Worm (Caenorhabditis elegans) whole organism, L1 larva: ENCODE data around the gene egg-3.

Experiments
- C04F5.9 ChIP-seq: sonication (generic microtip); optimal IDR thresholded peaks from 2 replicates; lab custom pipeline; 2016; ENCODE audit warnings: missing genetic modification characterization, missing compliant biosample characterization
- C16A3.4 ChIP-seq: fragments of 150-350 bp; optimal IDR thresholded peaks from 2 replicates; lab custom pipeline; 2014; ENCODE audit warnings: missing biosample characterization, missing genetic modification characterization
- C34B4.2 ChIP-seq: sonication (generic microtip); optimal IDR thresholded peaks from 2 replicates; lab custom pipeline; 2017; ENCODE audit warnings: mild to moderate bottlenecking, missing genetic modification characterization, missing compliant biosample characterization
- F16B12.6 ChIP-seq: fragments of 150-350 bp; optimal IDR thresholded peaks from 2 replicates; lab custom pipeline; 2014; ENCODE audit warnings: missing biosample characterization, missing genetic modification characterization
- aha-1 ChIP-seq: fragments of 150-350 bp; optimal IDR thresholded peaks from 2 replicates; lab custom pipeline; 2014; ENCODE audit warnings: missing biosample characterization, missing genetic modification characterization
- ama-1 ChIP-seq: fragments of 150-350 bp; optimal IDR thresholded peaks from 2 replicates; lab custom pipeline; 2014
- ceh-8 ChIP-seq: fragments of 200-800 bp; sonication (Bioruptor generic); optimal IDR thresholded peaks from 2 replicates; lab custom pipeline; 2018; ENCODE audit warnings: mild to moderate bottlenecking, missing genetic modification characterization, moderate library complexity, missing compliant biosample characterization
- ceh-90 ChIP-seq: sonication (generic microtip); optimal IDR thresholded peaks from 2 replicates; lab custom pipeline; 2016; ENCODE audit warnings: missing genetic modification characterization, missing compliant biosample characterization
- ces-1 ChIP-seq: fragments of 150-350 bp; optimal IDR thresholded peaks from 2 replicates; lab custom pipeline; 2014; ENCODE audit warnings: missing biosample characterization, missing genetic modification reagents, missing genetic modification characterization
- dpl-1 ChIP-seq, 3 experiments: fragments of 150-350 bp in 2 of 3; sonication (generic microtip) in 1 of 3; optimal IDR thresholded peaks; 2 replicates each; lab custom pipeline; 2014 to 2017; ENCODE audit warnings: missing biosample characterization in 3 of 3, missing genetic modification characterization in 3 of 3, missing genetic modification reagents in 3 of 3
- dsc-1 ChIP-seq: sonication (generic microtip); optimal IDR thresholded peaks from 2 replicates; lab custom pipeline; 2016; ENCODE audit warnings: mild to moderate bottlenecking, missing genetic modification characterization, missing compliant biosample characterization
- efl-1 ChIP-seq, 4 experiments: fragments of 150-350 bp; optimal IDR thresholded peaks in 3 of 4; peaks in 1 of 4; 1 replicate in 1 of 4; 2 replicates in 3 of 4; lab custom pipeline; 2014; ENCODE audit warnings: missing biosample characterization in 2 of 4, missing genetic modification characterization in 2 of 4, missing genetic modification reagents in 2 of 4
- egl-13 ChIP-seq: sonication (generic microtip); optimal IDR thresholded peaks from 2 replicates; lab custom pipeline; 2016; ENCODE audit warnings: missing genotype, missing genetic modification reagents, missing genetic modification characterization, missing compliant biosample characterization
- elt-3 ChIP-seq, 6 experiments: fragments of 150-350 bp in 1 of 6; sonication (generic microtip); optimal IDR thresholded peaks; 2 replicates each; lab custom pipeline; 2017 to 2018; ENCODE audit warnings: missing biosample characterization in 6 of 6, missing genetic modification characterization in 6 of 6, inconsistent platforms in 1 of 6
- fkh-8 ChIP-seq: sonication (generic microtip); optimal IDR thresholded peaks from 2 replicates; lab custom pipeline; 2016; ENCODE audit warnings: mild to moderate bottlenecking, missing genetic modification characterization, missing compliant biosample characterization
- grh-1 ChIP-seq: fragments of 200-800 bp; sonication (Bioruptor generic); IDR thresholded peaks from 2 replicates; pipeline ENCODE4 v1.3.6; 2022; ENCODE audit warnings: missing genetic modification reagents, missing genetic modification characterization, missing compliant biosample characterization
- hlh-17 ChIP-seq: fragments of 200-800 bp; sonication (Bioruptor generic); optimal IDR thresholded peaks from 2 replicates; lab custom pipeline; 2018; ENCODE audit warnings: missing genetic modification characterization, mild to moderate bottlenecking, missing compliant biosample characterization, moderate library complexity, borderline replicate concordance
- hlh-4 ChIP-seq: sonication (generic microtip); optimal IDR thresholded peaks from 2 replicates; lab custom pipeline; 2016; ENCODE audit warnings: mild to moderate bottlenecking, missing genetic modification characterization, missing compliant biosample characterization
- lin-14 ChIP-seq: fragments of 200-800 bp; sonication (Bioruptor generic); optimal IDR thresholded peaks from 2 replicates; lab custom pipeline; 2018; ENCODE audit warnings: mild to moderate bottlenecking, missing genetic modification characterization, moderate library complexity, missing compliant biosample characterization
- lin-15B ChIP-seq: fragments of 150-350 bp; sonication (generic microtip); optimal IDR thresholded peaks from 3 replicates; lab custom pipeline; 2014; ENCODE audit warnings: missing biosample characterization, missing genetic modification characterization
- lin-35 ChIP-seq, 2 experiments: fragments of 150-350 bp; optimal IDR thresholded peaks; 2 replicates each; lab custom pipeline; 2014; ENCODE audit warnings: missing biosample characterization in 2 of 2, missing genetic modification characterization in 2 of 2, missing genetic modification reagents in 2 of 2
- lir-3 ChIP-seq: sonication (generic microtip); optimal IDR thresholded peaks from 2 replicates; lab custom pipeline; 2016; ENCODE audit warnings: mild to moderate bottlenecking, missing genetic modification characterization, moderate library complexity, missing compliant biosample characterization; ENCODE audit not compliant: poor library complexity
- lsy-2 ChIP-seq, 2 experiments: fragments of 150-350 bp; optimal IDR thresholded peaks; 2 replicates each; lab custom pipeline; 2014; ENCODE audit warnings: missing biosample characterization in 2 of 2, missing genetic modification characterization in 2 of 2
- mdl-1 ChIP-seq, 2 experiments: fragments of 150-350 bp; optimal IDR thresholded peaks; 2 replicates each; lab custom pipeline; 2014 to 2017; ENCODE audit warnings: missing biosample characterization in 2 of 2, missing genetic modification characterization in 2 of 2, inconsistent platforms in 1 of 2
- mef-2 ChIP-seq: fragments of 150-350 bp; optimal IDR thresholded peaks from 2 replicates; lab custom pipeline; 2014; ENCODE audit warnings: missing biosample characterization, missing genetic modification characterization
- mep-1 ChIP-seq: fragments of 150-350 bp; optimal IDR thresholded peaks from 2 replicates; lab custom pipeline; 2014; ENCODE audit warnings: missing biosample characterization, missing genetic modification characterization
- nhr-12 ChIP-seq: sonication (generic microtip); optimal IDR thresholded peaks from 2 replicates; lab custom pipeline; 2017; ENCODE audit warnings: missing biosample characterization, missing genetic modification characterization
- nhr-19 ChIP-seq: fragments of 200-800 bp; sonication (Bioruptor generic); conservative IDR thresholded peaks from 2 replicates; pipeline ENCODE4 v1.3.6; 2022; ENCODE audit warnings: missing genetic modification characterization, missing compliant biosample characterization
- nhr-20 ChIP-seq: sonication (generic microtip); optimal IDR thresholded peaks from 2 replicates; lab custom pipeline; 2016; ENCODE audit warnings: mild to moderate bottlenecking, missing genetic modification characterization, missing compliant biosample characterization
- nhr-237 ChIP-seq: fragments of 150-350 bp; optimal IDR thresholded peaks from 2 replicates; lab custom pipeline; 2014; ENCODE audit warnings: missing biosample characterization, missing genetic modification characterization
- nhr-71 ChIP-seq: sonication (generic microtip); optimal IDR thresholded peaks from 2 replicates; lab custom pipeline; 2016; ENCODE audit warnings: mild to moderate bottlenecking, missing genetic modification characterization, moderate library complexity, missing compliant biosample characterization
- nhr-76 ChIP-seq: sonication (generic microtip); optimal IDR thresholded peaks from 2 replicates; lab custom pipeline; 2017; ENCODE audit warnings: missing biosample characterization, missing genetic modification characterization
- nhr-85 ChIP-seq: sonication (generic microtip); peaks from one replicate; lab custom pipeline; 2016; ENCODE audit warnings: missing genetic modification characterization, inconsistent platforms, missing compliant biosample characterization
- nhr-90 ChIP-seq: sonication (generic microtip); optimal IDR thresholded peaks from 2 replicates; lab custom pipeline; 2016; ENCODE audit warnings: mild to moderate bottlenecking, missing genetic modification characterization, missing compliant biosample characterization; ENCODE audit not compliant: poor library complexity
- pag-3 ChIP-seq: sonication (generic microtip); optimal IDR thresholded peaks from 2 replicates; lab custom pipeline; 2017; ENCODE audit warnings: missing genetic modification characterization, mild to moderate bottlenecking, missing compliant biosample characterization, antibody characterized with exemption, borderline replicate concordance; ENCODE audit not compliant: insufficient read depth
- pqm-1 ChIP-seq: sonication (generic microtip); optimal IDR thresholded peaks from 3 replicates; lab custom pipeline; 2017; ENCODE audit warnings: missing biosample characterization, missing genetic modification characterization
- rnt-1 ChIP-seq: sonication (generic microtip); optimal IDR thresholded peaks from 2 replicates; lab custom pipeline; 2016; ENCODE audit warnings: mild to moderate bottlenecking, missing genetic modification characterization, moderate library complexity, missing compliant biosample characterization
- skn-1 ChIP-seq: fragments of 150-350 bp; optimal IDR thresholded peaks from 2 replicates; lab custom pipeline; 2014; ENCODE audit warnings: missing biosample characterization, missing genetic modification characterization
- snpc-4 ChIP-seq: fragments of 150-350 bp; optimal IDR thresholded peaks from 2 replicates; lab custom pipeline; 2014; ENCODE audit warnings: missing biosample characterization, missing genetic modification characterization
- sptf-1 ChIP-seq: fragments of 150-350 bp; optimal IDR thresholded peaks from 2 replicates; lab custom pipeline; 2014; ENCODE audit warnings: missing biosample characterization, missing genetic modification characterization
- sup-37 ChIP-seq: fragments of 200-800 bp; sonication (Bioruptor generic); optimal IDR thresholded peaks from 2 replicates; lab custom pipeline; 2018; ENCODE audit warnings: mild to moderate bottlenecking, missing genetic modification characterization, missing compliant biosample characterization
- swsn-7 ChIP-seq: sonication (generic microtip); optimal IDR thresholded peaks from 2 replicates; lab custom pipeline; 2016; ENCODE audit warnings: missing genetic modification characterization, missing compliant biosample characterization
- tlp-1 ChIP-seq: fragments of 150-350 bp; optimal IDR thresholded peaks from 2 replicates; lab custom pipeline; 2014; ENCODE audit warnings: missing biosample characterization, missing genetic modification characterization
- unc-98 ChIP-seq: fragments of 200-800 bp; sonication (Bioruptor generic); IDR thresholded peaks from 2 replicates; pipeline ENCODE4 v1.3.6; 2022; ENCODE audit warnings: missing genetic modification characterization, missing compliant biosample characterization
- zip-4 ChIP-seq: fragments of 200-800 bp; sonication (Bioruptor generic); optimal IDR thresholded peaks from 2 replicates; lab custom pipeline; 2018; ENCODE audit warnings: mild to moderate bottlenecking, missing genetic modification characterization, moderate library complexity, missing compliant biosample characterization
- ztf-11 ChIP-seq, 2 experiments: sonication (generic microtip); optimal IDR thresholded peaks; 2 replicates each; lab custom pipeline; 2016 to 2017; ENCODE audit warnings: missing genetic modification characterization in 2 of 2, missing biosample characterization in 1 of 2, missing compliant biosample characterization in 1 of 2

The egg-3 gene

ce11 chrII:10895959-10896358 lies 11.7 kb upstream of the egg-3 start:
- TF ChIP-seq nhr-90 (no peak), pqm-1 (no peak), lin-15B (tag; lab: Kevin White, UChicago) (no peak), mef-2 (tag; lab: Kevin White, UChicago) (no peak), fkh-8 (tag; lab: Kevin White, UChicago) (no peak), hlh-17 (GFP tag; lab: Kevin White, UChicago) (no peak), F16B12.6 (tag; lab: Kevin White, UChicago) (no peak), grh-1 (GFP tag; lab: Robert Waterston, UW) (no peak), C16A3.4 (tag; lab: Kevin White, UChicago) (no peak), sptf-1 (tag; lab: Kevin White, UChicago) (no peak), lsy-2 (tag; optimal IDR thresholded peaks at IDR 0.05; lab: Kevin White, UChicago) (no peak), ces-1 (GFP tag; lab: Kevin White, UChicago) (no peak), egl-13 (tag; lab: Kevin White, UChicago) (no peak)

- TF ChIP-seq mep-1 (tag; lab: Kevin White, UChicago) (no peak), C34B4.2 (tag; lab: Kevin White, UChicago) (no peak), skn-1 (no peak), zip-4 (GFP tag; lab: Kevin White, UChicago) (no peak), snpc-4 (tag; lab: Kevin White, UChicago) (no peak), pqm-1 (no peak), swsn-7 (tag; lab: Kevin White, UChicago) (no peak), ztf-11 (tag; optimal IDR thresholded peaks at IDR 0.05; lab: Kevin White, UChicago) (no peak), unc-98 (no peak)
These were observed 10.8 kb upstream of the egg-3 start, which contains the start of gene sra-10 for ce11 chrII:10894996-10895395. sra-10 (minus strand) TSS chrII:10895096.

DNA sequence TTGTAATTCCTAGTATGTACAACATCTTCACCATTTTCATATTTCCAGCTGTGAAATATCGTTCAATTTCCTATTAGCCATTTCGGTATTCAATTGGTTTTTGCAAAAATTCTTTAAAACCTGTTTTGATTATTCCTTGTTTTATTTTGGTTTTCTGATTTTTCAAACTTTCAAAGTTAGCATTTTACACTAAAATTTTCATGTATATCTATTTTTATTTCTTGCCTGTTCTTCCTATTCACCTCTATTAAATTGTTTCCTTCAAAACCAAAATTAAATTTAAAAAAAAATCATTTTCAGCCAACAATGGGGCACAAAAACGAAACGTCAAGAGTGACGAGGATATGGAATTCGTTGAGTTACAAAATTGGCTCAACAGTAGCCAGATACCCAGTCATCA lies 4.7 kb upstream of the egg-3 start, which contains the start of gene ptr-8:
ptr-8 (plus strand) TSS at position 301 of the 400 bp plus-strand sequence.
- TF ChIP-seq nhr-85 (tag; lab: Kevin White, UChicago) (peak; percentile 33), efl-1 (optimal IDR thresholded peaks at IDR 0.05; lab: Kevin White, UChicago) (no peak), efl-1 (GFP tag; optimal IDR thresholded peaks at IDR 0.05 in 1 of 2; lab: Kevin White, UChicago) (peak in 1 of 2 experiments; percentile 72), lir-3 (tag; lab: Kevin White, UChicago) (no peak), swsn-7 (tag; lab: Kevin White, UChicago) (no peak), C04F5.9 (tag; lab: Kevin White, UChicago) (no peak), ama-1 (lab: Kevin White, UChicago) (no peak), pag-3 (tag; lab: Kevin White, UChicago) (no peak)

- TF ChIP-seq elt-3 (tag; optimal IDR thresholded peaks at IDR 0.05; lab: Kevin White, UChicago) (peak in 1 of 6 experiments; percentile 57), zip-4 (GFP tag; lab: Kevin White, UChicago) (no peak), swsn-7 (tag; lab: Kevin White, UChicago) (no peak), ceh-8 (GFP tag; lab: Kevin White, UChicago) (no peak), lin-14 (GFP tag; lab: Kevin White, UChicago) (peak; percentile 74), nhr-85 (tag; lab: Kevin White, UChicago) (peak; percentile 83), efl-1 (optimal IDR thresholded peaks at IDR 0.05; lab: Kevin White, UChicago) (no peak), efl-1 (GFP tag; optimal IDR thresholded peaks at IDR 0.05 in 1 of 2; lab: Kevin White, UChicago) (peak in 1 of 2 experiments; percentile 53), lsy-2 (tag; optimal IDR thresholded peaks at IDR 0.05; lab: Kevin White, UChicago) (peak in 1 of 2 experiments; percentile 29), nhr-19 (no peak), mdl-1 (tag; optimal IDR thresholded peaks at IDR 0.05; lab: Kevin White, UChicago) (peak in 1 of 2 experiments; percentile 12), nhr-71 (tag; lab: Kevin White, UChicago) (peak; percentile 27), nhr-12 (tag; lab: Kevin White, UChicago) (no peak), sup-37 (no peak), aha-1 (tag; lab: Kevin White, UChicago) (no peak), dpl-1 (GFP tag; optimal IDR thresholded peaks at IDR 0.05; lab: Kevin White, UChicago) (no peak), fkh-8 (tag; lab: Kevin White, UChicago) (no peak), ceh-90 (tag; lab: Kevin White, UChicago) (no peak), hlh-4 (tag; lab: Kevin White, UChicago) (no peak), rnt-1 (tag; lab: Kevin White, UChicago) (no peak), nhr-237 (tag; lab: Kevin White, UChicago) (no peak), tlp-1 (no peak), dsc-1 (tag; lab: Kevin White, UChicago) (no peak), nhr-76 (tag; lab: Kevin White, UChicago) (no peak), mef-2 (tag; lab: Kevin White, UChicago) (no peak), nhr-20 (tag; lab: Kevin White, UChicago) (peak; percentile 49), lin-35 (GFP tag; optimal IDR thresholded peaks at IDR 0.05; lab: Kevin White, UChicago) (peak in 1 of 2 experiments; percentile 11)
These were observed 2.9 kb upstream of the egg-3 start for ce11 chrII:10887097-10887496.
